Worm (Caenorhabditis elegans): ENCODE data around the gene F39H12.1.

- TF ChIP-seq him-1 (tag; optimal IDR thresholded peaks at IDR 0.05), result no peak
- TF ChIP-seq dao-5 (tag; optimal IDR thresholded peaks at IDR 0.05), result no peak
These were observed 16.8 kb downstream of the F39H12.1 start, which contains the start of gene igcm-1 for ce11 chrX:851421-851820.

Measured in whole organism, L4/young adult.